Worm (Caenorhabditis elegans) whole organism, L4 larva: ENCODE measurements around the gene F46B6.2.

Experiments used
- fkh-10 ChIP-seq: fragments of 150-350 bp; optimal IDR thresholded peaks from 2 replicates; lab custom pipeline; 2014; ENCODE audit warnings: missing biosample characterization, missing genetic modification reagents, missing genetic modification characterization
- lin-39 ChIP-seq: fragments of 150-350 bp; optimal IDR thresholded peaks from 2 replicates; lab custom pipeline; 2014; ENCODE audit warnings: missing biosample characterization, missing genetic modification reagents, missing genetic modification characterization
- lsy-2 ChIP-seq, 2 experiments: fragments of 150-350 bp in 1 of 2; sonication (generic microtip) in 1 of 2; optimal IDR thresholded peaks; 2 replicates each; lab custom pipeline; 2014 to 2017; ENCODE audit warnings: missing biosample characterization in 2 of 2, missing genetic modification characterization in 2 of 2
- mep-1 ChIP-seq: fragments of 150-350 bp; sonication (generic microtip); optimal IDR thresholded peaks from 3 replicates; lab custom pipeline; 2014; ENCODE audit warnings: missing biosample characterization, missing genetic modification characterization
- mes-2 ChIP-seq: sonication (generic microtip); optimal IDR thresholded peaks from 2 replicates; lab custom pipeline; 2016; ENCODE audit warnings: missing genotype, mild to moderate bottlenecking, missing genetic modification characterization, missing compliant biosample characterization; ENCODE audit not compliant: poor library complexity, severe bottlenecking
- nhr-11 ChIP-seq: fragments of 150-350 bp; optimal IDR thresholded peaks from 2 replicates; lab custom pipeline; 2014; ENCODE audit warnings: missing biosample characterization, missing genetic modification characterization
- pha-4 ChIP-seq, 2 experiments: fragments of 150-350 bp in 1 of 2; fragments of 200-800 bp in 1 of 2; sonication (Bioruptor generic) in 1 of 2; IDR thresholded peaks in 1 of 2; optimal IDR thresholded peaks in 1 of 2; 2 replicates each; pipeline versions ENCODE4 v1.3.6 to Lab custom; 2014 to 2022; ENCODE audit warnings: missing genetic modification characterization in 2 of 2, missing genetic modification reagents in 2 of 2, missing biosample characterization in 1 of 2, missing compliant biosample characterization in 1 of 2
- snpc-4 ChIP-seq: fragments of 150-350 bp; optimal IDR thresholded peaks from 2 replicates; lab custom pipeline; 2014; ENCODE audit warnings: missing biosample characterization, missing genetic modification characterization
- unc-62 ChIP-seq, 3 experiments: fragments of 150-350 bp in 1 of 3; sonication (generic microtip); optimal IDR thresholded peaks in 2 of 3; peaks in 1 of 3; 1 replicate in 1 of 3; 2 replicates in 2 of 3; lab custom pipeline; 2014 to 2017; ENCODE audit warnings: missing biosample characterization in 3 of 3, missing genetic modification characterization in 3 of 3, missing genetic modification reagents in 3 of 3, missing genotype in 1 of 3
- ztf-11 ChIP-seq: fragments of 150-350 bp; optimal IDR thresholded peaks from 2 replicates; lab custom pipeline; 2014; ENCODE audit warnings: missing biosample characterization, missing genetic modification characterization

- TF ChIP-seq mes-2 (tag; lab: Kevin White, UChicago) (no peak), mep-1 (tag; lab: Kevin White, UChicago) (no peak), pha-4 (GFP tag; IDR thresholded peaks at IDR 0.05; lab: Robert Waterston, UW) (no peak), pha-4 (tag; optimal IDR thresholded peaks at IDR 0.05; lab: Kevin White, UChicago) (no peak), snpc-4 (tag; lab: Kevin White, UChicago) (no peak), unc-62 (GFP tag; optimal IDR thresholded peaks at IDR 0.05 in 1 of 2; lab: Kevin White, UChicago) (peak in 1 of 2 experiments; percentile 38), unc-62 (tag; optimal IDR thresholded peaks at IDR 0.05; lab: Kevin White, UChicago) (no peak), fkh-10 (no peak), nhr-11 (no peak), ztf-11 (tag; lab: Kevin White, UChicago) (no peak), lin-39 (tag; lab: Kevin White, UChicago) (no peak), lsy-2 (tag; optimal IDR thresholded peaks at IDR 0.05; lab: Kevin White, UChicago) (no peak)
These were observed 3.6 kb downstream of the F46B6.2 start, which contains the start of gene F46B6.12 for ce11 chrV:9775734-9776133.
